Fruit fly (Drosophila melanogaster) whole organism, embryonic: ENCODE results near the gene CG5181.
A peak's percentile ranks its signal among the peaks of the same experiment; 100 is the strongest.

Experiments used
- Atf6 ChIP-seq: fragments of 200-800 bp; sonication (Bioruptor generic); IDR thresholded peaks from 2 replicates; pipeline ENCODE4 v1.3.6; 2022; ENCODE audit warnings: missing biosample characterization, missing genetic modification characterization
- CG10366 ChIP-seq: fragments of 200-800 bp; sonication (Bioruptor generic); IDR thresholded peaks from 2 replicates; pipeline ENCODE4 v1.3.6; 2022; ENCODE audit warnings: missing biosample characterization, missing genetic modification characterization
- CG11093 ChIP-seq: fragments of 200-800 bp; sonication (Bioruptor generic); IDR thresholded peaks from 3 replicates; pipeline ENCODE4 v1.3.6; 2022; ENCODE audit warnings: missing biosample characterization, missing genetic modification characterization
- CG11456 ChIP-seq: fragments of 200-800 bp; sonication (Bioruptor generic); IDR thresholded peaks from 3 replicates; pipeline ENCODE4 v1.3.6; 2022; ENCODE audit warnings: missing biosample characterization, missing genetic modification characterization
- CG11504 ChIP-seq: fragments of 200-800 bp; sonication (Bioruptor generic); optimal IDR thresholded peaks from 3 replicates; lab custom pipeline; 2019; ENCODE audit warnings: missing biosample characterization, mild to moderate bottlenecking, missing genetic modification characterization, moderate library complexity
- CG12155 ChIP-seq: fragments of 200-800 bp; sonication (Bioruptor generic); optimal IDR thresholded peaks from 3 replicates; lab custom pipeline; 2016; ENCODE audit warnings: missing biosample characterization, missing genetic modification characterization
- CG13296 ChIP-seq: fragments of 200-800 bp; sonication (Bioruptor generic); optimal IDR thresholded peaks from 3 replicates; lab custom pipeline; 2018; ENCODE audit warnings: missing biosample characterization, mild to moderate bottlenecking, missing genetic modification characterization
- CG16779 ChIP-seq: fragments of 200-800 bp; sonication (Bioruptor generic); IDR thresholded peaks from 2 replicates; pipeline ENCODE4 v1.3.6; 2022; ENCODE audit warnings: missing biosample characterization, missing genetic modification characterization
- CG16863 ChIP-seq: fragments of 200-800 bp; sonication (Bioruptor generic); optimal IDR thresholded peaks from 3 replicates; lab custom pipeline; 2016; ENCODE audit warnings: missing biosample characterization, missing genetic modification characterization
- CG17361 ChIP-seq: fragments of 200-800 bp; sonication (Bioruptor generic); IDR thresholded peaks from 3 replicates; pipeline ENCODE4 v1.3.6; 2022; ENCODE audit warnings: missing biosample characterization, missing genetic modification characterization
- CG1792 ChIP-seq: fragments of 200-800 bp; sonication (Bioruptor generic); optimal IDR thresholded peaks from 2 replicates; lab custom pipeline; 2016; ENCODE audit warnings: missing biosample characterization, missing genetic modification characterization
- CG18262 ChIP-seq: fragments of 200-800 bp; optimal IDR thresholded peaks from 3 replicates; lab custom pipeline; 2019; ENCODE audit warnings: missing biosample characterization, mild to moderate bottlenecking, missing genetic modification characterization, moderate library complexity
- CG18599 ChIP-seq: fragments of 200-800 bp; sonication (Bioruptor generic); optimal IDR thresholded peaks from 3 replicates; lab custom pipeline; 2017; ENCODE audit warnings: missing biosample characterization, missing genetic modification characterization, mild to moderate bottlenecking, moderate library complexity, missing genetic modification reagents
- CG18764 ChIP-seq: fragments of 200-800 bp; sonication (Bioruptor generic); optimal IDR thresholded peaks from 3 replicates; lab custom pipeline; 2016; ENCODE audit warnings: missing biosample characterization, missing genetic modification characterization
- CG33557 ChIP-seq: fragments of 200-800 bp; sonication (Bioruptor generic); optimal IDR thresholded peaks from 2 replicates; lab custom pipeline; 2019; ENCODE audit warnings: missing biosample characterization, mild to moderate bottlenecking, missing genetic modification characterization, moderate library complexity
- CG3407 ChIP-seq: fragments of 200-800 bp; sonication (Bioruptor generic); optimal IDR thresholded peaks from 2 replicates; lab custom pipeline; 2018; ENCODE audit warnings: missing biosample characterization, mild to moderate bottlenecking, missing genetic modification characterization
- CG34224 ChIP-seq: fragments of 200-800 bp; sonication (Bioruptor generic); IDR thresholded peaks from 3 replicates; pipeline ENCODE4 v1.3.6; 2022; ENCODE audit warnings: missing biosample characterization, missing genetic modification characterization; ENCODE audit not compliant: partially characterized antibody
- CG34422 ChIP-seq: fragments of 200-800 bp; sonication (Bioruptor generic); IDR thresholded peaks from 3 replicates; pipeline ENCODE4 v1.3.6; 2022; ENCODE audit warnings: missing biosample characterization, missing genetic modification characterization
- CG43689 ChIP-seq: fragments of 200-800 bp; sonication (Bioruptor generic); IDR thresholded peaks from 2 replicates; pipeline ENCODE4 v1.3.6; 2022; ENCODE audit warnings: missing biosample characterization, missing genetic modification characterization
- CG4854 ChIP-seq: fragments of 200-800 bp; sonication (Bioruptor generic); optimal IDR thresholded peaks from 2 replicates; lab custom pipeline; 2016; ENCODE audit warnings: missing biosample characterization, missing genetic modification characterization, inconsistent platforms
- CG6175 ChIP-seq: fragments of 200-800 bp; sonication (Bioruptor generic); IDR thresholded peaks from 3 replicates; pipeline ENCODE4 v1.3.6; 2022; ENCODE audit warnings: missing biosample characterization, missing genetic modification characterization
- CG6254 ChIP-seq: fragments of 200-800 bp; sonication (Bioruptor generic); optimal IDR thresholded peaks from 3 replicates; lab custom pipeline; 2017; ENCODE audit warnings: mild to moderate bottlenecking, missing biosample characterization, missing genetic modification reagents, missing genetic modification characterization
- CG9876 ChIP-seq: fragments of 200-800 bp; sonication (Bioruptor generic); optimal IDR thresholded peaks from 2 replicates; lab custom pipeline; 2016; ENCODE audit warnings: missing biosample characterization, missing genetic modification characterization
- CTCF ChIP-seq: fragments of 200-800 bp; sonication (Bioruptor generic); optimal IDR thresholded peaks from 2 replicates; lab custom pipeline; 2017; ENCODE audit warnings: missing biosample characterization, mild to moderate bottlenecking, missing genetic modification characterization, moderate library complexity
- CoRest ChIP-seq: fragments of 200-800 bp; sonication (Bioruptor generic); optimal IDR thresholded peaks from 3 replicates; lab custom pipeline; 2018; ENCODE audit warnings: missing biosample characterization, mild to moderate bottlenecking, missing genetic modification characterization, moderate library complexity
- D19A ChIP-seq: fragments of 200-800 bp; optimal IDR thresholded peaks from 3 replicates; lab custom pipeline; 2019; ENCODE audit warnings: missing biosample characterization, mild to moderate bottlenecking, missing genetic modification characterization, moderate library complexity
- Dbx ChIP-seq: fragments of 200-800 bp; sonication (Bioruptor generic); IDR thresholded peaks from 3 replicates; pipeline ENCODE4 v1.3.6; 2022; ENCODE audit warnings: missing biosample characterization, missing genetic modification characterization
- Dek ChIP-seq: fragments of 200-800 bp; sonication (Bioruptor generic); optimal IDR thresholded peaks from 3 replicates; lab custom pipeline; 2019; ENCODE audit warnings: missing biosample characterization, mild to moderate bottlenecking, missing genetic modification characterization, moderate library complexity
- Doc3 ChIP-seq: fragments of 200-800 bp; sonication (Bioruptor generic); IDR thresholded peaks from 3 replicates; pipeline ENCODE4 v1.3.6; 2022; ENCODE audit warnings: missing biosample characterization, missing genetic modification characterization; ENCODE audit not compliant: partially characterized antibody
- Fer2 ChIP-seq: fragments of 200-800 bp; sonication (Bioruptor generic); optimal IDR thresholded peaks from 2 replicates; lab custom pipeline; 2018; ENCODE audit warnings: missing biosample characterization, mild to moderate bottlenecking, missing genetic modification characterization, moderate library complexity
- Kr ChIP-seq: fragments of 200-800 bp; sonication (Bioruptor generic); optimal IDR thresholded peaks from 2 replicates; lab custom pipeline; 2017; ENCODE audit warnings: missing biosample characterization, mild to moderate bottlenecking, missing genetic modification characterization
- NK7.1 ChIP-seq: fragments of 200-800 bp; sonication (Bioruptor generic); optimal IDR thresholded peaks from 3 replicates; lab custom pipeline; 2016; ENCODE audit warnings: missing biosample characterization, missing genetic modification characterization
- Side ChIP-seq: fragments of 200-800 bp; sonication (Bioruptor generic); optimal IDR thresholded peaks from 2 replicates; lab custom pipeline; 2016; ENCODE audit warnings: missing biosample characterization, missing genetic modification characterization
- TFAM ChIP-seq: fragments of 200-800 bp; sonication (Bioruptor generic); optimal IDR thresholded peaks from 2 replicates; lab custom pipeline; 2017; ENCODE audit warnings: missing biosample characterization, missing genetic modification characterization, inconsistent platforms
- Vsx1 ChIP-seq: fragments of 200-800 bp; sonication (Bioruptor generic); optimal IDR thresholded peaks from 2 replicates; lab custom pipeline; 2017; ENCODE audit warnings: missing biosample characterization, mild to moderate bottlenecking, missing genetic modification characterization, missing genetic modification reagents
- crc ChIP-seq: fragments of 200-800 bp; sonication (Bioruptor generic); optimal IDR thresholded peaks from 2 replicates; lab custom pipeline; 2016; ENCODE audit warnings: missing biosample characterization, missing genetic modification characterization
- dati ChIP-seq: fragments of 200-800 bp; sonication (Bioruptor generic); IDR thresholded peaks from 2 replicates; pipeline ENCODE4 v1.3.6; 2022; ENCODE audit warnings: missing biosample characterization, missing genetic modification characterization
- ewg ChIP-seq: fragments of 200-800 bp; sonication (Bioruptor generic); optimal IDR thresholded peaks from 3 replicates; lab custom pipeline; 2017; ENCODE audit warnings: mild to moderate bottlenecking, missing biosample characterization, missing genetic modification reagents, missing genetic modification characterization
- eyg ChIP-seq: fragments of 200-800 bp; sonication (Bioruptor generic); optimal IDR thresholded peaks from 3 replicates; lab custom pipeline; 2016; ENCODE audit warnings: missing biosample characterization, missing genetic modification characterization
- fd96Cb ChIP-seq: fragments of 200-800 bp; sonication (Bioruptor generic); optimal IDR thresholded peaks from 2 replicates; lab custom pipeline; 2018; ENCODE audit warnings: missing biosample characterization, mild to moderate bottlenecking, missing genetic modification characterization, moderate library complexity
- fru ChIP-seq: fragments of >200 bp; optimal IDR thresholded peaks from 2 replicates; lab custom pipeline; 2017
- gce ChIP-seq: fragments of 200-800 bp; sonication (Bioruptor generic); IDR thresholded peaks from 3 replicates; pipeline ENCODE4 v1.3.6; 2022; ENCODE audit warnings: missing biosample characterization, missing genetic modification characterization
- gcm2 ChIP-seq: fragments of 200-800 bp; sonication (Bioruptor generic); optimal IDR thresholded peaks from 2 replicates; lab custom pipeline; 2016; ENCODE audit warnings: missing biosample characterization, missing genetic modification characterization
- kay ChIP-seq: fragments of 200-800 bp; sonication (Bioruptor generic); optimal IDR thresholded peaks from 2 replicates; lab custom pipeline; 2016; ENCODE audit warnings: missing biosample characterization, missing genetic modification characterization
- ken ChIP-seq: fragments of 200-800 bp; sonication (Bioruptor generic); IDR thresholded peaks from 3 replicates; pipeline ENCODE4 v1.3.6; 2022; ENCODE audit warnings: missing biosample characterization, missing genetic modification characterization
- klu ChIP-seq: fragments of 200-800 bp; sonication (Bioruptor generic); IDR thresholded peaks from 2 replicates; pipeline ENCODE4 v1.3.6; 2022; ENCODE audit warnings: missing biosample characterization, missing genetic modification characterization
- lmd ChIP-seq: fragments of 200-800 bp; sonication (Bioruptor generic); IDR thresholded peaks from 2 replicates; pipeline ENCODE4 v1.3.6; 2022; ENCODE audit warnings: missing biosample characterization, missing genetic modification characterization
- mam ChIP-seq: fragments of 200-800 bp; sonication (Bioruptor generic); optimal IDR thresholded peaks from 3 replicates; lab custom pipeline; 2016; ENCODE audit warnings: missing biosample characterization, missing genetic modification characterization
- p53 ChIP-seq: fragments of 200-800 bp; sonication (Bioruptor generic); optimal IDR thresholded peaks from 2 replicates; lab custom pipeline; 2016; ENCODE audit warnings: missing biosample characterization, missing genetic modification characterization
- sima ChIP-seq: fragments of 200-800 bp; sonication (Bioruptor generic); optimal IDR thresholded peaks from 2 replicates; lab custom pipeline; 2016; ENCODE audit warnings: missing biosample characterization, missing genetic modification characterization
- sob ChIP-seq: fragments of 200-800 bp; sonication (Bioruptor generic); IDR thresholded peaks from 2 replicates; pipeline ENCODE4 v1.3.6; 2022; ENCODE audit warnings: missing biosample characterization, missing genetic modification characterization
- trem ChIP-seq: fragments of 200-800 bp; optimal IDR thresholded peaks from 3 replicates; lab custom pipeline; 2019; ENCODE audit warnings: missing biosample characterization, mild to moderate bottlenecking, missing genetic modification characterization, moderate library complexity
- z ChIP-seq: fragments of 200-800 bp; sonication (Bioruptor generic); IDR thresholded peaks from 3 replicates; pipeline ENCODE4 v1.3.6; 2022; ENCODE audit warnings: missing biosample characterization, missing genetic modification characterization

The CG5181 gene

DNA sequence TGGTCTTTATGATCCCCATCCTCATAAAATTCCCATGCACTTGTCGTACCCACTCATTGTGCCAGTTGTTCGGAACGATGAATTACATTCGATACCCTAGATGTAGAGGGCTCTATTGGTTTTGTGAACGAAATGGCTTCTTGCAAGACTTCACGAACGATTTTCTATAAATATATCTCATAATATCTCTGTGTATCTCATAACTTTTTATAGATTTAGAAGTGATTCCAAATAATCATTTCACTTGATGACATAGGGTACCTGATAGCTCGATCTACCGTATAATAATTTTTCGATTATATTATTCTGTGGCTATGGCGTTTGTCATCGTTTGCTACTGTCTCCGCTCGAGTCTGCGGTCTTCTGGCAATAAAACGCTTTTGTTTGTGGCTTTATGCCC lies 12.6 kb downstream of the CG5181 start (continued):
- TF ChIP-seq ken (GFP tag; lab: Robert Waterston, UW) = peak; percentile 57; the same call in 1 of the 3 replicates
- TF ChIP-seq CG16863 = no peak
- peak; percentile 77; the same call in 1 of the 3 replicates for TF ChIP-seq CG34422 (GFP tag; lab: Robert Waterston, UW)
- TF ChIP-seq sob (GFP tag; lab: Robert Waterston, UW) = peak; percentile 83
- peak; percentile 67; the same call in 2 of the 3 replicates for TF ChIP-seq CG6175 (GFP tag; lab: Robert Waterston, UW)
- TF ChIP-seq kay (GFP tag; lab: Kevin White, UChicago) = peak; percentile 51
- no peak for TF ChIP-seq Kr
- TF ChIP-seq Dek (tag; lab: Kevin White, UChicago) = peak; percentile 49
- no peak for TF ChIP-seq z (GFP tag; lab: Robert Waterston, UW)
- TF ChIP-seq mam (GFP tag; lab: Kevin White, UChicago) = peak; percentile 67
- 0 out of 3 replicates have a peak, but pooled peaks have one; percentile 38 for TF ChIP-seq Dbx (GFP tag; lab: Robert Waterston, UW)
- TF ChIP-seq CG18764 (GFP tag; lab: Kevin White, UChicago) = peak; percentile 12
- TF ChIP-seq fru (lab: Kevin White, UChicago) = no peak
- TF ChIP-seq D19A (tag; lab: Kevin White, UChicago) = peak; percentile 58
- TF ChIP-seq CG34224 (GFP tag; lab: Robert Waterston, UW) = no peak
- no peak for TF ChIP-seq TFAM (GFP tag; lab: Kevin White, UChicago)
- TF ChIP-seq Atf6 (GFP tag; lab: Robert Waterston, UW) = peak; percentile 71; the same call in 1 of the 2 replicates
- peak; percentile 56 for TF ChIP-seq CoRest (tag; lab: Kevin White, UChicago)
- TF ChIP-seq CG11504 (tag; lab: Kevin White, UChicago) = peak; percentile 84
- 0 out of 3 replicates have a peak, but pooled peaks have one; percentile 57 for TF ChIP-seq gce
- TF ChIP-seq Vsx1 (GFP tag; lab: Kevin White, UChicago) = no peak
- TF ChIP-seq CTCF (GFP tag; lab: Kevin White, UChicago) = no peak
- TF ChIP-seq CG3407 = peak; percentile 17
- no peak for TF ChIP-seq gcm2
- TF ChIP-seq CG9876 (GFP tag; lab: Kevin White, UChicago) = peak; percentile 5
- peak; percentile 42 for TF ChIP-seq CG12155 (GFP tag; lab: Kevin White, UChicago)
- TF ChIP-seq Side (GFP tag; lab: Kevin White, UChicago) = peak; percentile 60
- TF ChIP-seq sima (GFP tag; lab: Kevin White, UChicago) = no peak
- TF ChIP-seq fd96Cb (tag; lab: Kevin White, UChicago) = peak; percentile 62
- peak; percentile 69 for TF ChIP-seq lmd (GFP tag; lab: Robert Waterston, UW)
- peak; percentile 42 for TF ChIP-seq ewg (GFP tag; lab: Kevin White, UChicago)
- TF ChIP-seq trem (tag; lab: Kevin White, UChicago) = no peak
- TF ChIP-seq Fer2 (tag; lab: Kevin White, UChicago) = no peak
- no peak for TF ChIP-seq p53 (GFP tag; lab: Kevin White, UChicago)
- no peak for TF ChIP-seq CG16779
- TF ChIP-seq CG33557 (GFP tag; lab: Kevin White, UChicago) = no peak
- no peak for TF ChIP-seq crc (GFP tag; lab: Kevin White, UChicago)
- peak; percentile 55 for TF ChIP-seq CG18262 (tag; lab: Kevin White, UChicago)
- TF ChIP-seq CG4854 (GFP tag; lab: Kevin White, UChicago) = peak; percentile 31
- TF ChIP-seq CG11093 (GFP tag; lab: Robert Waterston, UW) = peak; percentile 53; the same call in 1 of the 3 replicates
- no peak for TF ChIP-seq dati (GFP tag; lab: Robert Waterston, UW)
- peak; percentile 58; the same call in 1 of the 2 replicates for TF ChIP-seq klu (GFP tag; lab: Robert Waterston, UW)
- TF ChIP-seq CG6254 (GFP tag; lab: Kevin White, UChicago) = peak; percentile 38
- peak; percentile 69 for TF ChIP-seq CG10366 (GFP tag; lab: Robert Waterston, UW)
- TF ChIP-seq CG43689 (GFP tag; lab: Robert Waterston, UW) = no peak
- TF ChIP-seq eyg = no peak
- no peak for TF ChIP-seq Doc3 (GFP tag; lab: Robert Waterston, UW)
- TF ChIP-seq NK7.1 (GFP tag; lab: Kevin White, UChicago) = peak; percentile 23
- peak; percentile 74 for TF ChIP-seq CG11456
- peak; percentile 83 for TF ChIP-seq CG18599 (GFP tag; lab: Kevin White, UChicago)
- TF ChIP-seq CG1792 = no peak
- TF ChIP-seq CG17361 (GFP tag; lab: Robert Waterston, UW) = peak; percentile 59
- peak; percentile 59 for TF ChIP-seq CG13296 (GFP tag; lab: Kevin White, UChicago)
